Fruit fly (Drosophila melanogaster) whole organism, embryonic: ENCODE results near the gene Osi19.

Experiments used
- Awh ChIP-seq: fragments of 200-800 bp; sonication (Bioruptor generic); IDR thresholded peaks from 2 replicates; pipeline ENCODE4, ENCODE4 v1.3.6; 2022; ENCODE audit warnings: missing biosample characterization, missing genetic modification characterization
- B-H2 ChIP-seq: fragments of 200-800 bp; sonication (Bioruptor generic); optimal IDR thresholded peaks from 2 replicates; lab custom pipeline; 2018; ENCODE audit warnings: missing biosample characterization, mild to moderate bottlenecking, missing genetic modification characterization
- Blimp-1 ChIP-seq: fragments of 200-800 bp; sonication (Bioruptor generic); optimal IDR thresholded peaks from 3 replicates; lab custom pipeline; 2018; ENCODE audit warnings: missing biosample characterization, missing genetic modification characterization, mild to moderate bottlenecking, moderate library complexity, missing genetic modification reagents
- CG10274 ChIP-seq: fragments of 200-800 bp; sonication (Bioruptor generic); optimal IDR thresholded peaks from 3 replicates; lab custom pipeline; 2017; ENCODE audit warnings: missing biosample characterization, mild to moderate bottlenecking, missing genetic modification characterization
- CG14050 ChIP-seq: fragments of 200-800 bp; sonication (Bioruptor generic); IDR thresholded peaks from 3 replicates; pipeline ENCODE4 v1.3.6; 2022; ENCODE audit warnings: missing biosample characterization, missing genetic modification characterization
- CG1602 ChIP-seq: fragments of 200-800 bp; sonication (Bioruptor generic); optimal IDR thresholded peaks from 3 replicates; lab custom pipeline; 2016; ENCODE audit warnings: missing biosample characterization, missing genetic modification characterization
- CG2116 ChIP-seq: fragments of 200-800 bp; sonication (Bioruptor generic); optimal IDR thresholded peaks from 3 replicates; lab custom pipeline; 2018; ENCODE audit warnings: missing biosample characterization, mild to moderate bottlenecking, missing genetic modification characterization
- CG2202 ChIP-seq: fragments of 200-800 bp; sonication (Bioruptor generic); optimal IDR thresholded peaks from 2 replicates; lab custom pipeline; 2018; ENCODE audit warnings: missing biosample characterization, mild to moderate bottlenecking, missing genetic modification characterization
- CG33557 ChIP-seq: fragments of 200-800 bp; sonication (Bioruptor generic); optimal IDR thresholded peaks from 2 replicates; lab custom pipeline; 2019; ENCODE audit warnings: missing biosample characterization, mild to moderate bottlenecking, missing genetic modification characterization, moderate library complexity
- CG4424 ChIP-seq: fragments of 200-800 bp; sonication (Bioruptor generic); optimal IDR thresholded peaks from 3 replicates; lab custom pipeline; 2016; ENCODE audit warnings: missing biosample characterization, missing genetic modification characterization
- CG7556 ChIP-seq: fragments of 200-800 bp; sonication (Bioruptor generic); optimal IDR thresholded peaks from 2 replicates; lab custom pipeline; 2017; ENCODE audit warnings: missing biosample characterization, mild to moderate bottlenecking, missing genetic modification characterization
- CG7928 ChIP-seq: fragments of 200-800 bp; sonication (Bioruptor generic); optimal IDR thresholded peaks from 2 replicates; lab custom pipeline; 2017; ENCODE audit warnings: missing biosample characterization, mild to moderate bottlenecking, missing genetic modification characterization
- CG8290 ChIP-seq, 3 experiments: fragments of 200-800 bp; sonication (Bioruptor generic); optimal IDR thresholded peaks; 2 replicates each; lab custom pipeline; 2016 to 2019; ENCODE audit warnings: missing biosample characterization in 3 of 3, missing genetic modification characterization in 3 of 3, mild to moderate bottlenecking in 2 of 3, moderate library complexity in 1 of 3
- CG9727 ChIP-seq: fragments of 200-800 bp; sonication (Bioruptor generic); optimal IDR thresholded peaks from 3 replicates; lab custom pipeline; 2017; ENCODE audit warnings: missing biosample characterization, mild to moderate bottlenecking, missing genetic modification characterization
- D19A ChIP-seq: fragments of 200-800 bp; optimal IDR thresholded peaks from 3 replicates; lab custom pipeline; 2019; ENCODE audit warnings: missing biosample characterization, mild to moderate bottlenecking, missing genetic modification characterization, moderate library complexity
- Ets65A ChIP-seq: fragments of 200-800 bp; sonication (Bioruptor generic); peaks from one replicate; lab custom pipeline; 2016; ENCODE audit warnings: missing biosample characterization, missing genetic modification characterization
- Gsc ChIP-seq: fragments of 200-800 bp; sonication (Bioruptor generic); IDR thresholded peaks from 2 replicates; pipeline ENCODE4 v1.3.6; 2022; ENCODE audit warnings: missing biosample characterization, missing genetic modification characterization
- Hr78 ChIP-seq, 2 experiments: fragments of 200-800 bp in 1 of 2; fragments of >200 bp in 1 of 2; sonication (Bioruptor generic) in 1 of 2; optimal IDR thresholded peaks; 2 replicates each; lab custom pipeline; 2017 to 2019; ENCODE audit warnings: missing biosample characterization in 2 of 2, missing genetic modification characterization in 2 of 2, mild to moderate bottlenecking in 1 of 2, moderate library complexity in 1 of 2
- Med ChIP-seq: fragments of 200-800 bp; sonication (Bioruptor generic); peaks from one replicate; lab custom pipeline; 2016; ENCODE audit warnings: missing biosample characterization, missing genetic modification characterization, mild to moderate bottlenecking, inconsistent platforms, moderate library complexity
- Trl ChIP-seq, 3 experiments: fragments of >200 bp in 2 of 3; fragments of 200-800 bp in 1 of 3; sonication (Bioruptor generic) in 1 of 3; optimal IDR thresholded peaks; 2 replicates in 1 of 3; 3 replicates in 2 of 3; lab custom pipeline; 2016 to 2017; ENCODE audit warnings: missing biosample characterization in 1 of 3, missing genetic modification characterization in 1 of 3
- ara ChIP-seq: fragments of 200-800 bp; sonication (Bioruptor generic); IDR thresholded peaks from 2 replicates; pipeline ENCODE4 v1.3.6; 2022; ENCODE audit warnings: missing biosample characterization, missing genetic modification characterization
- crol ChIP-seq: fragments of 200-800 bp; sonication (Bioruptor generic); IDR thresholded peaks from 2 replicates; pipeline ENCODE4 v1.3.6; 2022; ENCODE audit warnings: missing biosample characterization, missing genetic modification characterization
- cwo ChIP-seq: fragments of 200-800 bp; sonication (Bioruptor generic); optimal IDR thresholded peaks from 3 replicates; lab custom pipeline; 2017; ENCODE audit warnings: missing biosample characterization, missing genetic modification characterization, mild to moderate bottlenecking, moderate library complexity, missing genetic modification reagents
- dimm ChIP-seq: fragments of 200-800 bp; sonication (Bioruptor generic); IDR thresholded peaks from 2 replicates; pipeline ENCODE4 v1.3.6; 2022; ENCODE audit warnings: missing biosample characterization, missing genetic modification characterization
- fu2 ChIP-seq: fragments of 200-800 bp; sonication (Bioruptor generic); optimal IDR thresholded peaks from 2 replicates; lab custom pipeline; 2016; ENCODE audit warnings: missing biosample characterization, missing genetic modification characterization
- jigr1 ChIP-seq: fragments of 200-800 bp; sonication (Bioruptor generic); IDR thresholded peaks from 3 replicates; pipeline ENCODE4 v1.3.6; 2022; ENCODE audit warnings: missing biosample characterization, missing genetic modification characterization
- kni ChIP-seq: fragments of 200-800 bp; sonication (Bioruptor generic); optimal IDR thresholded peaks from 3 replicates; lab custom pipeline; 2017; ENCODE audit warnings: mild to moderate bottlenecking, missing biosample characterization, missing genetic modification reagents, missing genetic modification characterization
- lbe ChIP-seq: fragments of 200-800 bp; sonication (Bioruptor generic); optimal IDR thresholded peaks from 2 replicates; lab custom pipeline; 2016; ENCODE audit warnings: missing biosample characterization, mild to moderate bottlenecking, missing genetic modification characterization
- odd ChIP-seq: fragments of 200-800 bp; sonication (Bioruptor generic); optimal IDR thresholded peaks from 2 replicates; lab custom pipeline; 2017; ENCODE audit warnings: missing biosample characterization, mild to moderate bottlenecking, missing genetic modification characterization
- onecut ChIP-seq: fragments of 200-800 bp; sonication (Bioruptor generic); IDR thresholded peaks from 2 replicates; pipeline ENCODE4 v1.3.6; 2022; ENCODE audit warnings: missing biosample characterization, missing genetic modification characterization
- pan ChIP-seq, 4 experiments: fragments of >200 bp in 3 of 4; fragments of 200-800 bp in 1 of 4; sonication (Bioruptor generic) in 1 of 4; optimal IDR thresholded peaks in 3 of 4; IDR thresholded peaks in 1 of 4; 2 replicates each; pipeline versions ENCODE4 v1.3.6 to Lab custom; 2017 to 2022; ENCODE audit warnings: missing biosample characterization in 2 of 4, missing genetic modification characterization in 2 of 4, mixed read lengths in 1 of 4
- salm ChIP-seq: fragments of 200-800 bp; sonication (Bioruptor generic); optimal IDR thresholded peaks from 2 replicates; lab custom pipeline; 2018; ENCODE audit warnings: missing biosample characterization, mild to moderate bottlenecking, missing genetic modification characterization
- sd ChIP-seq: fragments of 200-800 bp; sonication (Bioruptor generic); optimal IDR thresholded peaks from 3 replicates; lab custom pipeline; 2018; ENCODE audit warnings: missing biosample characterization, mild to moderate bottlenecking, missing genetic modification characterization, moderate library complexity
- sens ChIP-seq: fragments of 200-800 bp; sonication (Bioruptor generic); peaks from one replicate; lab custom pipeline; 2016; ENCODE audit warnings: missing biosample characterization, missing genetic modification characterization
- stwl ChIP-seq: fragments of 200-800 bp; sonication (Bioruptor generic); optimal IDR thresholded peaks from 3 replicates; lab custom pipeline; 2018; ENCODE audit warnings: missing biosample characterization, mild to moderate bottlenecking, missing genetic modification characterization, moderate library complexity
- vvl ChIP-seq: fragments of 200-800 bp; sonication (Bioruptor generic); IDR thresholded peaks from 2 replicates; pipeline ENCODE4 v1.3.6; 2022; ENCODE audit warnings: missing biosample characterization, missing genetic modification characterization

The Osi19 gene

dm6 chr3R:6315078-6315477, 20.1 kb upstream of the Osi19 start (continued):
- TF ChIP-seq Trl (optimal IDR thresholded peaks at IDR 0.05; lab: Kevin White, UChicago) (peak; percentile 13 to 14), Trl (GFP tag; optimal IDR thresholded peaks at IDR 0.05; lab: Kevin White, UChicago) (no peak), sd (tag; lab: Kevin White, UChicago) (no peak), cwo (peak; percentile 8), pan (optimal IDR thresholded peaks at IDR 0.05; lab: Kevin White, UChicago) (no peak), pan (GFP tag; optimal IDR thresholded peaks at IDR 0.05 in 1 of 2, IDR thresholded peaks at IDR 0.05 in 1 of 2) (peak in 1 of 2 experiments; percentile 31), odd (GFP tag; lab: Kevin White, UChicago) (no peak), jigr1 (GFP tag; lab: Robert Waterston, UW) (no peak), crol (GFP tag; lab: Robert Waterston, UW) (no peak), lbe (GFP tag; lab: Kevin White, UChicago) (no peak)

dm6 chr3R:6329774-6330298, 5.3 kb upstream of the Osi19 start, which contains the start of gene Osi18:
TSS of gene Osi18 (plus strand) at chr3R:6330248.
- TF ChIP-seq Gsc (GFP tag; lab: Robert Waterston, UW) = no peak
- TF ChIP-seq Awh (GFP tag; lab: Robert Waterston, UW) = no peak
- no peak for TF ChIP-seq CG8290 (GFP tag; optimal IDR thresholded peaks at IDR 0.05; lab: Kevin White, UChicago)
- TF ChIP-seq CG8290 (tag; optimal IDR thresholded peaks at IDR 0.05; lab: Kevin White, UChicago) = no peak
- TF ChIP-seq Med = peak; percentile 48
- peak; percentile 71 for TF ChIP-seq kni (GFP tag; lab: Kevin White, UChicago)
- no peak for TF ChIP-seq salm
- TF ChIP-seq dimm (GFP tag; lab: Robert Waterston, UW) = no peak
- TF ChIP-seq CG7556 = no peak
- TF ChIP-seq Hr78 (GFP tag; optimal IDR thresholded peaks at IDR 0.05; lab: Kevin White, UChicago) = peak in 1 of 2 experiments; percentile 38
- TF ChIP-seq CG7928 (GFP tag; lab: Kevin White, UChicago) = no peak
- TF ChIP-seq CG2202 (tag; lab: Kevin White, UChicago) = no peak
- peak; percentile 69 for TF ChIP-seq Blimp-1
- no peak for TF ChIP-seq CG9727 (GFP tag; lab: Kevin White, UChicago)
- TF ChIP-seq sens = no peak
- TF ChIP-seq CG14050 (GFP tag; lab: Robert Waterston, UW) = no peak
- no peak for TF ChIP-seq CG1602 (GFP tag; lab: Kevin White, UChicago)
- TF ChIP-seq onecut (GFP tag; lab: Robert Waterston, UW) = no peak
- TF ChIP-seq CG2116 = no peak
- TF ChIP-seq CG4424 (GFP tag; lab: Kevin White, UChicago) = no peak
- TF ChIP-seq CG33557 (GFP tag; lab: Kevin White, UChicago) = no peak
- TF ChIP-seq stwl (tag; lab: Kevin White, UChicago) = no peak
- no peak for TF ChIP-seq D19A (tag; lab: Kevin White, UChicago)
- TF ChIP-seq vvl = 0 out of 2 replicates have a peak, but pooled peaks have one; percentile 13
- TF ChIP-seq CG10274 = no peak

DNA sequence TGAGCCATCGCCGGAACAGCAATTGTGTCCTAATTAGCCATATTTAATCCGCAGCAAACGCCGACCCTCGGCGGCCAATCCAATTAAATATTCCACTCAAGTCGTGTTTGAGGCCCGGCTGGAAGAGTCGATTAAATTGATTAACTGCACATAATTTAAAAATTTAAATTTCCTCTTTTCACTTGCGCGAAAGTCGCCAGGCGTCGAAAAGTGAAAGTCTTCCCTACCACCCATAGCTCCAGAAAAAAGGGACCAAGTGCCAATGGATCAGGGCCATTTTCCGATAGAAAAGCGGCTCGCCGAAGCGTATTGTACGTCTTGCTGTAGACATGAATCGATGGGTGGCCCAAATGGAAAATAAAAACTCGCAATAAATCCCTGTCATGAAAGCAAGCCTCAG, 2.2 kb downstream of the Osi19 start:
- TF ChIP-seq Blimp-1 (peak; percentile 57), Ets65A (peak; percentile 74), B-H2 (GFP tag; lab: Kevin White, UChicago) (no peak)

dm6 chr3R:6339795-6340194, 4.6 kb downstream of the Osi19 start, which contains the start of gene Osi20:
TSS of gene Osi20 (plus strand) at chr3R:6340095.
- TF ChIP-seq Blimp-1 = peak; percentile 50
- 0 out of 2 replicates have a peak, but pooled peaks have one; percentile 18 for TF ChIP-seq ara (GFP tag; lab: Robert Waterston, UW)
- no peak for TF ChIP-seq fu2 (GFP tag; lab: Kevin White, UChicago)
